Worm (Caenorhabditis elegans) whole organism, L2 larva: ENCODE data around the gene prp-6.

Source experiments
- F13H6.1 ChIP-seq: sonication (generic microtip); optimal IDR thresholded peaks from 2 replicates; lab custom pipeline; 2016; ENCODE audit warnings: missing genetic modification characterization, missing compliant biosample characterization
- ZK546.5 ChIP-seq: sonication (generic microtip); optimal IDR thresholded peaks from 2 replicates; lab custom pipeline; 2017; ENCODE audit warnings: missing biosample characterization, missing genetic modification characterization
- skn-1 ChIP-seq: sonication (generic microtip); optimal IDR thresholded peaks from 2 replicates; lab custom pipeline; 2017; ENCODE audit warnings: missing biosample characterization, missing genetic modification characterization
- zag-1 ChIP-seq: fragments of 150-350 bp; optimal IDR thresholded peaks from 2 replicates; lab custom pipeline; 2014; ENCODE audit warnings: missing biosample characterization, missing genetic modification characterization

DNA sequence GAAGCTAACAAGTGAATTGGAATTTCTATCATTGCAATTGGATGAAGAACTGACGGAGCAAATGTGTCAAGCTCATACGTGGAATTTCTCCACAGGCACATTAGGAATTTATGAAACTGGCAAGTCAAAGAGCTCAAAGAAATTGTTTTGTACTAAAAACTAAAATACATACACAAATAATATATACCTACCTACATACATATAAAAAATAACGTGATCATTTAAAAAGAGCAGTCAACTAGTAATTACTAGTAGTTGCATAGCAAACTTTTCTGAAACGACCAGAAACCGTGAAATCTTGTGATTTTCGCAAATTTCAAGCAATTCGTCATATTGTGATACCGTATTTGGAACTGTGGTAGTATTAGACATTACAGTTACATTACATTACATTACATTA lies 8.2 kb upstream of the prp-6 start, which contains the start of gene srh-133:
- TF ChIP-seq F13H6.1 (tag; lab: Kevin White, UChicago) (no peak), skn-1 (no peak), ZK546.5 (no peak), zag-1 (no peak)
